Fruit fly (Drosophila melanogaster) whole organism, adult: ENCODE data around the gene Hmt4-20.

ENCODE experiments used
- CG11617 ChIP-seq: fragments of 200-800 bp; sonication (Bioruptor generic); optimal IDR thresholded peaks from 2 replicates; lab custom pipeline; 2017; ENCODE audit warnings: mild to moderate bottlenecking, missing biosample characterization, missing genetic modification reagents, missing genetic modification characterization
- CG12768 ChIP-seq: fragments of 200-800 bp; sonication (Bioruptor generic); optimal IDR thresholded peaks from 2 replicates; lab custom pipeline; 2017; ENCODE audit warnings: missing biosample characterization, missing genetic modification characterization, mild to moderate bottlenecking, moderate library complexity, missing genetic modification reagents
- CG1620 ChIP-seq: fragments of 200-800 bp; sonication (Bioruptor generic); optimal IDR thresholded peaks from 2 replicates; lab custom pipeline; 2016; ENCODE audit warnings: missing biosample characterization, missing genetic modification characterization
- CG7045 ChIP-seq: fragments of 200-800 bp; sonication (Bioruptor generic); optimal IDR thresholded peaks from 2 replicates; lab custom pipeline; 2017; ENCODE audit warnings: missing biosample characterization, mild to moderate bottlenecking, missing genetic modification characterization
- CG7101 ChIP-seq: fragments of 200-800 bp; sonication (Bioruptor generic); optimal IDR thresholded peaks from 2 replicates; lab custom pipeline; 2018; ENCODE audit warnings: missing biosample characterization, mild to moderate bottlenecking, missing genetic modification characterization, moderate library complexity
- Mnt ChIP-seq: fragments of 200-800 bp; sonication (Bioruptor generic); optimal IDR thresholded peaks from 2 replicates; lab custom pipeline; 2016; ENCODE audit warnings: missing biosample characterization, mild to moderate bottlenecking, missing genetic modification characterization
- cic ChIP-seq: fragments of 200-800 bp; sonication (Bioruptor generic); optimal IDR thresholded peaks from 2 replicates; lab custom pipeline; 2017; ENCODE audit warnings: missing biosample characterization, mild to moderate bottlenecking, missing genetic modification characterization, moderate library complexity
- cnc ChIP-seq, 2 experiments: fragments of >200 bp; optimal IDR thresholded peaks; 2 replicates each; lab custom pipeline; 2017
- kay ChIP-seq: fragments of 200-800 bp; sonication (Bioruptor generic); peaks from one replicate; lab custom pipeline; 2016; ENCODE audit warnings: missing biosample characterization, missing genetic modification characterization, borderline replicate concordance
- pad ChIP-seq: fragments of 200-800 bp; sonication (Bioruptor generic); optimal IDR thresholded peaks from 3 replicates; lab custom pipeline; 2017; ENCODE audit warnings: missing biosample characterization, missing genetic modification characterization, mild to moderate bottlenecking, moderate library complexity, missing genetic modification reagents
- tj ChIP-seq: fragments of 200-800 bp; sonication (Bioruptor generic); optimal IDR thresholded peaks from 3 replicates; lab custom pipeline; 2017; ENCODE audit warnings: missing biosample characterization, mild to moderate bottlenecking, missing genetic modification characterization, moderate library complexity

DNA sequence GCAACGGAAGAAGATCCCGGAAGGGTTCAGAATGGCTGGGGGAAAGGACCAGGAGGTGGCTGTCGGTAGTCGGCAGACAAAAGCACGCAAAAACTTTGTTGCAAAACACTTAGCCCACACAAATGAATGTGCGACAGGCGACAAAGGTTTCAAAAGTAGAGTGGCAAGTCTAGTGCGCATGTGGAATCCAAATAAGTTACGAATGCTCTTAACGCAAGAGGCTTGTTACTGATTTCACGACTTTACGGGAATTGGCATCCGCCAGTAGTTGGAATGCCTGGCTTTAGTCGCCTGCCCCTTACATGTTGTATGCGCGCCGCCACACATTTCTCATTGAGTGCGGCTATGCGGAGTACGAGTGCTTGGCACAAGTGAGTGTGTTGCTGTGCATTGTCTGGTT is 22.7 kb upstream of the Hmt4-20 start:
- TF ChIP-seq CG7101 (tag; lab: Kevin White, UChicago) (no peak), CG12768 (GFP tag; lab: Kevin White, UChicago) (no peak), Mnt (GFP tag; lab: Kevin White, UChicago) (no peak), CG11617 (no peak), kay (no peak), pad (GFP tag; lab: Kevin White, UChicago) (no peak), tj (no peak), CG1620 (GFP tag; lab: Kevin White, UChicago) (no peak), CG7045 (GFP tag; lab: Kevin White, UChicago) (no peak), cic (GFP tag; lab: Kevin White, UChicago) (no peak), cnc (optimal IDR thresholded peaks at IDR 0.05; lab: Kevin White, UChicago) (no peak)
